Worm (Caenorhabditis elegans): ENCODE measurements around the gene copd-1.

The copd-1 gene

DNA sequence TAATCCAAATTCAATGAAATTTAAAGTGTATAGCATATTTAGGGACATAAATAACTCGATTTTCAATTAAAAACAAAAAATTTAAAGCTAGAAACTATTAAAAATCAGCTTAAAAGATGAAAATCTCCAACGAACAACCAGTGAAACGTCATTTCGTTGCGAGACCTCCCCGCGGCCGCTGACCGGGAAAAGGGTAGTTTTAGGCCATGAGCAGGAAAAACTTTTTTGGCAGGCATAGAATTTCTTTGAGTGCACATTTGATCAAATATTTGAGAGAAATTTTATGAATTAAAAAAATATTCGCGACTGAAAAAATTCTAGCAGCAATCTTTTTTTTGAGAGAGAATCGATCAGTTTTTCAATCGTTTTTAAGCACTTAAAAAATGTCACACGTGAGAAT, 545 bp upstream of the copd-1 start (continued):
- TF ChIP-seq ttx-3 (tag; optimal IDR thresholded peaks at IDR 0.05), result no peak
- TF ChIP-seq unc-42 (tag; optimal IDR thresholded peaks at IDR 0.05), result no peak
- TF ChIP-seq ceh-6 (GFP tag; optimal IDR thresholded peaks at IDR 0.05), result no peak
- no peak for TF ChIP-seq ahr-1 (tag; optimal IDR thresholded peaks at IDR 0.05)
- TF ChIP-seq ceh-18 (tag; optimal IDR thresholded peaks at IDR 0.05), result no peak
- no peak for TF ChIP-seq K02D7.2 (tag; optimal IDR thresholded peaks at IDR 0.05)
- no peak for TF ChIP-seq K09A11.1 (tag; optimal IDR thresholded peaks at IDR 0.05; ENCODE audit: insufficient read depth)
- peak; percentile 32 for TF ChIP-seq ets-4 (tag; optimal IDR thresholded peaks at IDR 0.05)
- no peak for TF ChIP-seq nfya-1 (tag; optimal IDR thresholded peaks at IDR 0.05)

- TF ChIP-seq rnt-1 (tag; optimal IDR thresholded peaks at IDR 0.05) (no peak), ceh-48 (tag; optimal IDR thresholded peaks at IDR 0.05) (no peak), nhr-11 (tag; optimal IDR thresholded peaks at IDR 0.05) (no peak), pha-4 (tag; optimal IDR thresholded peaks at IDR 0.05) (no peak), fkh-6 (tag; optimal IDR thresholded peaks at IDR 0.05) (no peak), elt-2 (tag; optimal IDR thresholded peaks at IDR 0.05) (no peak), eyg-1 (tag; optimal IDR thresholded peaks at IDR 0.05) (no peak)
These were observed 4.8 kb downstream of the copd-1 start, which contains the start of gene C13B9.2 for ce11 chrIII:6619952-6620351. TSS of gene C13B9.2 (plus strand) at chrIII:6620252.

DNA sequence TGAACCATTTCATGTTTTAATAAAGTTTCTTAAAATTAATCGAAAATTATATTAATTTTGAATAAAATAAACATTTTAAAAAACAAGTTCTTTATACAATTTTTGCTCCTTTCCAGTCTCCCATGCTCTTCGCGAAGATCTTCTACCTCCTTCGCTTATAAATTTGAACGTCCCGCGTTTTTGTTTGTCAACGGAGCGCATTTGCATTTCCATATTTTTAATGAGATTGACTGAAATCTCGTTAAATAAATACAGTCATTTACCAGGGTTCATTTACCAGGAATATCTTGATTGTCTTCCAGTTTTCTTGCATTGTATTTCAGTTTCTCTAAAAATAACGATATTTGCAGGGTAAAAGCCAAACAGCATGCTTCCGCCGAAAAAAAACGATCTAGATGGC, 9.7 kb downstream of the copd-1 start, which contains the start of gene cmtr-2:
Gene cmtr-2 (plus strand): TSS at position 351 of the 400 bp plus-strand sequence.
- TF ChIP-seq unc-42 (tag; optimal IDR thresholded peaks at IDR 0.05), result peak; percentile 84
- TF ChIP-seq pha-2 (tag; optimal IDR thresholded peaks at IDR 0.05), result peak; percentile 1
- TF ChIP-seq dve-1 (tag; optimal IDR thresholded peaks at IDR 0.05), result no peak
- TF ChIP-seq nfya-1 (tag; optimal IDR thresholded peaks at IDR 0.05), result peak; percentile 29
- TF ChIP-seq ceh-18 (tag; optimal IDR thresholded peaks at IDR 0.05), result no peak
- TF ChIP-seq ceh-14 (tag; optimal IDR thresholded peaks at IDR 0.05), result peak; percentile 17

DNA sequence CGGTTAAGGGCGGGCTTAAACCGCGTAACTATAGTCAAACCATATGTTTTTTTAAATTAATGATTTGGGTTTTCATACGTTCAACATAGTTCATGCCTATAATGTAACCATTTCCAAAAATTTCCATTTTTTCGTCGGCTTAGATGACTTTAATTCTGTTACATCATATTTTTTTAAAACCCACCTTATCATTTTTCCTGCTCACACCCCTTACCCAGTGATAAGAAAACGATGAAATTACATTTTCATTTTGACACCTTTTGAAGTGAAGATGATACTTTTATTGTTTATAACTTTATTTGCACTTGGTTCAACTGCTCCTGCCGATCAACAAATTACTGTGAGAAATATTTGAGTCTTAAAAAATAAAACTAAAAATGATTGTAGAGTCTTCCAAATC, 12.5 kb downstream of the copd-1 start, which contains the start of gene ctsa-4.2:
Gene ctsa-4.2 (plus strand): TSS at position 247 of the 400 bp plus-strand sequence.
- TF ChIP-seq unc-86 (tag; optimal IDR thresholded peaks at IDR 0.05), result no peak
- no peak for TF ChIP-seq C08G9.2 (tag; optimal IDR thresholded peaks at IDR 0.05)
- no peak for TF ChIP-seq ceh-31 (tag; optimal IDR thresholded peaks at IDR 0.05)
- no peak for TF ChIP-seq nhr-232 (tag; optimal IDR thresholded peaks at IDR 0.05)
- no peak for TF ChIP-seq C38D4.7 (GFP tag; optimal IDR thresholded peaks at IDR 0.05)
- TF ChIP-seq ahr-1 (tag; optimal IDR thresholded peaks at IDR 0.05), result no peak
- no peak for TF ChIP-seq Y22D7AL.16 (tag; optimal IDR thresholded peaks at IDR 0.05)
- TF ChIP-seq K09A11.1 (tag; optimal IDR thresholded peaks at IDR 0.05; ENCODE audit: insufficient read depth), result no peak
- TF ChIP-seq unc-55 (GFP tag; optimal IDR thresholded peaks at IDR 0.05), result no peak
- TF ChIP-seq T23F11.4 (GFP tag; optimal IDR thresholded peaks at IDR 0.05), result no peak
- no peak for TF ChIP-seq tbx-7 (tag; optimal IDR thresholded peaks at IDR 0.05)
- no peak for TF ChIP-seq sox-4 (tag; optimal IDR thresholded peaks at IDR 0.05)
- TF ChIP-seq hlh-13 (GFP tag; optimal IDR thresholded peaks at IDR 0.05), result no peak
- no peak for TF ChIP-seq hlh-15 (tag; optimal IDR thresholded peaks at IDR 0.05)

DNA sequence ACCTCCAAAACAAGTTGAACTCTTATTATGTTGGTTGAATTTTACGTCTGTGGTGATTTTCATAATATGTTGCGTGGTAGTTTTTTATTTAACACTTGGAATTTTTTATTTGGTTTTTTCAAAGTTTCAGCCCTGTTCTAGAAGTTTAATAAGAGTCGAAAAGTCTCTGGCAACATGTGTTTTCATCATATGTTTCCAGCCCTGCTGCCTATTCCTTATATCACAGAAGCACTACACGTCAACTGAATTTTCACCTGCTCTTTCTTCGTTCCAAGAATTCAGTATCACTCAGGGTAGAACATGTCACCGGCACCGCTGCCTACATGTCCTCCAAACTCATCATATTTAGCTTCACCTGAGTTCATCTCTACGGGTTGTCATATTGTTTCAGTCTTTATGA, 14.2 kb downstream of the copd-1 start, which contains the start of gene srh-40:
Gene srh-40 (plus strand): TSS at position 301 of the 400 bp plus-strand sequence.
- TF ChIP-seq gmeb-2 (tag; optimal IDR thresholded peaks at IDR 0.05) (no peak), ceh-2 (tag; optimal IDR thresholded peaks at IDR 0.05) (no peak), C08G9.2 (tag; optimal IDR thresholded peaks at IDR 0.05) (no peak), pha-4 (tag; optimal IDR thresholded peaks at IDR 0.05) (no peak), fax-1 (tag; optimal IDR thresholded peaks at IDR 0.05) (no peak)
